Worm (Caenorhabditis elegans) whole organism, early embryonic: ENCODE results near the gene C41G11.1.
A peak's percentile ranks its signal among the peaks of the same experiment; 100 is the strongest.

Experiments used
- B0310.2 ChIP-seq: sonication (generic microtip); optimal IDR thresholded peaks from 2 replicates; lab custom pipeline; 2016; ENCODE audit warnings: mild to moderate bottlenecking, missing genetic modification characterization, missing compliant biosample characterization
- F13C5.2 ChIP-seq: sonication (generic microtip); optimal IDR thresholded peaks from 2 replicates; lab custom pipeline; 2017; ENCODE audit warnings: mild to moderate bottlenecking, missing genetic modification characterization, inconsistent platforms, missing compliant biosample characterization
- aly-1 ChIP-seq: sonication (generic microtip); optimal IDR thresholded peaks from 2 replicates; lab custom pipeline; 2016; ENCODE audit warnings: missing genetic modification characterization, missing compliant biosample characterization
- ama-1 ChIP-seq: fragments of 150-350 bp; optimal IDR thresholded peaks from 2 replicates; lab custom pipeline; 2014
- ceh-13 ChIP-seq: fragments of 200-800 bp; sonication (Bioruptor generic); optimal IDR thresholded peaks from 2 replicates; lab custom pipeline; 2018; ENCODE audit warnings: mild to moderate bottlenecking, missing genetic modification characterization, missing compliant biosample characterization
- ceh-36 ChIP-seq: sonication (generic microtip); optimal IDR thresholded peaks from 2 replicates; lab custom pipeline; 2016; ENCODE audit warnings: missing genetic modification characterization, inconsistent platforms, missing compliant biosample characterization
- ets-7 ChIP-seq: sonication (generic microtip); optimal IDR thresholded peaks from 2 replicates; lab custom pipeline; 2016; ENCODE audit warnings: missing genotype, missing genetic modification characterization, missing compliant biosample characterization
- flt-1 ChIP-seq: fragments of 200-800 bp; sonication (Bioruptor generic); IDR thresholded peaks from 2 replicates; pipeline ENCODE4 v1.3.6; 2022; ENCODE audit warnings: missing genetic modification characterization, missing compliant biosample characterization
- hmbx-1 ChIP-seq: sonication (generic microtip); optimal IDR thresholded peaks from 2 replicates; lab custom pipeline; 2016; ENCODE audit warnings: mild to moderate bottlenecking, missing genetic modification characterization, missing compliant biosample characterization
- hmg-4 ChIP-seq: fragments of 200-800 bp; sonication (Bioruptor generic); optimal IDR thresholded peaks from 2 replicates; lab custom pipeline; 2018; ENCODE audit warnings: mild to moderate bottlenecking, missing genetic modification characterization, missing compliant biosample characterization
- hnd-1 ChIP-seq: sonication (generic microtip); optimal IDR thresholded peaks from 2 replicates; lab custom pipeline; 2016; ENCODE audit warnings: missing genetic modification characterization, missing compliant biosample characterization
- pes-1 ChIP-seq: fragments of 200-800 bp; sonication (Bioruptor generic); IDR thresholded peaks from 2 replicates; pipeline ENCODE4 v1.3.6; 2022; ENCODE audit warnings: missing genetic modification reagents, missing genetic modification characterization, missing compliant biosample characterization
- scrt-1 ChIP-seq: fragments of 200-800 bp; sonication (Bioruptor generic); IDR thresholded peaks from 2 replicates; pipeline ENCODE4 v1.3.6; 2022; ENCODE audit warnings: missing genetic modification characterization, missing compliant biosample characterization
- sea-1 ChIP-seq: fragments of 200-800 bp; sonication (Bioruptor generic); conservative IDR thresholded peaks from 2 replicates; pipeline ENCODE4 v1.3.6; 2022; ENCODE audit warnings: missing genetic modification characterization, missing compliant biosample characterization
- tbx-11 ChIP-seq: fragments of 200-800 bp; sonication (Bioruptor generic); IDR thresholded peaks from 2 replicates; pipeline ENCODE4 v1.3.6; 2022; ENCODE audit warnings: missing genetic modification characterization, missing compliant biosample characterization
- tbx-37 ChIP-seq: fragments of 200-800 bp; sonication (Bioruptor generic); conservative IDR thresholded peaks from 2 replicates; pipeline ENCODE4 v1.3.6; 2022; ENCODE audit warnings: missing genetic modification reagents, missing genetic modification characterization, missing compliant biosample characterization
- tra-4 ChIP-seq: sonication (generic microtip); optimal IDR thresholded peaks from 2 replicates; lab custom pipeline; 2017; ENCODE audit warnings: missing genetic modification characterization, missing compliant biosample characterization

The C41G11.1 gene

ce11 chrX:5692099-5692498, 27.9 kb downstream of the C41G11.1 start, which contains the start of gene W01C8.1:
Gene W01C8.1, plus strand, starts transcription at chrX:5692399.
- no peak for TF ChIP-seq hmbx-1
- no peak for TF ChIP-seq hnd-1 (tag; lab: Kevin White, UChicago)
- no peak for TF ChIP-seq tbx-11 (GFP tag; lab: Robert Waterston, UW)
- TF ChIP-seq scrt-1 (GFP tag; lab: Robert Waterston, UW): no peak
- TF ChIP-seq ceh-13 (GFP tag; lab: Kevin White, UChicago): no peak
- TF ChIP-seq B0310.2 (tag; lab: Kevin White, UChicago): no peak
- TF ChIP-seq tra-4 (tag; lab: Kevin White, UChicago): no peak
- no peak for TF ChIP-seq ets-7 (tag; lab: Kevin White, UChicago)
- no peak for TF ChIP-seq ama-1 (lab: Kevin White, UChicago)
- no peak for TF ChIP-seq aly-1 (tag; lab: Kevin White, UChicago)
- no peak for TF ChIP-seq F13C5.2 (tag; lab: Kevin White, UChicago)

ce11 chrX:5689077-5689476, 30.9 kb downstream of the C41G11.1 start:
- TF ChIP-seq ama-1 (lab: Kevin White, UChicago): no peak
- no peak for TF ChIP-seq scrt-1 (GFP tag; lab: Robert Waterston, UW)
- TF ChIP-seq ceh-13 (GFP tag; lab: Kevin White, UChicago): no peak
- no peak for TF ChIP-seq ets-7 (tag; lab: Kevin White, UChicago)
- no peak for TF ChIP-seq ceh-36 (tag; lab: Kevin White, UChicago)
- TF ChIP-seq pes-1 (GFP tag; lab: Robert Waterston, UW): no peak
- no peak for TF ChIP-seq F13C5.2 (tag; lab: Kevin White, UChicago)
- no peak for TF ChIP-seq tbx-37 (GFP tag; lab: Robert Waterston, UW)
- TF ChIP-seq flt-1 (GFP tag; lab: Robert Waterston, UW): no peak
- no peak for TF ChIP-seq aly-1 (tag; lab: Kevin White, UChicago)
- no peak for TF ChIP-seq sea-1 (GFP tag; lab: Robert Waterston, UW)
- TF ChIP-seq hnd-1 (tag; lab: Kevin White, UChicago): no peak
- TF ChIP-seq hmg-4 (GFP tag; lab: Kevin White, UChicago): no peak
- TF ChIP-seq tbx-11 (GFP tag; lab: Robert Waterston, UW): no peak
- no peak for TF ChIP-seq hmbx-1
- TF ChIP-seq B0310.2 (tag; lab: Kevin White, UChicago): no peak
- TF ChIP-seq tra-4 (tag; lab: Kevin White, UChicago): no peak

- TF ChIP-seq tra-4 (tag; lab: Kevin White, UChicago) (no peak), hmg-4 (GFP tag; lab: Kevin White, UChicago) (peak; percentile 93), sea-1 (GFP tag; lab: Robert Waterston, UW) (peak; percentile 63; the same call in 1 of the 2 replicates), B0310.2 (tag; lab: Kevin White, UChicago) (no peak), hmbx-1 (no peak), ama-1 (lab: Kevin White, UChicago) (no peak), flt-1 (GFP tag; lab: Robert Waterston, UW) (no peak), scrt-1 (GFP tag; lab: Robert Waterston, UW) (no peak), ceh-13 (GFP tag; lab: Kevin White, UChicago) (no peak), ceh-36 (tag; lab: Kevin White, UChicago) (no peak), aly-1 (tag; lab: Kevin White, UChicago) (peak; percentile 7), hnd-1 (tag; lab: Kevin White, UChicago) (no peak), tbx-11 (GFP tag; lab: Robert Waterston, UW) (no peak), ets-7 (tag; lab: Kevin White, UChicago) (no peak), pes-1 (GFP tag; lab: Robert Waterston, UW) (no peak), F13C5.2 (tag; lab: Kevin White, UChicago) (peak; percentile 91)
Measured at ce11 chrX:5686065-5686464, 34.0 kb downstream of the C41G11.1 start, which contains the start of gene set-20. Gene set-20, minus strand, starts transcription at chrX:5686158.

ce11 chrX:5680125-5680524, 39.9 kb downstream of the C41G11.1 start, which contains the start of gene set-19:
Gene set-19, minus strand, starts transcription at chrX:5680225.
- no peak for TF ChIP-seq ceh-13 (GFP tag; lab: Kevin White, UChicago)
- no peak for TF ChIP-seq scrt-1 (GFP tag; lab: Robert Waterston, UW)
- no peak for TF ChIP-seq B0310.2 (tag; lab: Kevin White, UChicago)
- TF ChIP-seq F13C5.2 (tag; lab: Kevin White, UChicago): no peak
- TF ChIP-seq hnd-1 (tag; lab: Kevin White, UChicago): no peak
- TF ChIP-seq ama-1 (lab: Kevin White, UChicago): no peak
- TF ChIP-seq tbx-11 (GFP tag; lab: Robert Waterston, UW): no peak
- TF ChIP-seq sea-1 (GFP tag; lab: Robert Waterston, UW): no peak
- no peak for TF ChIP-seq ets-7 (tag; lab: Kevin White, UChicago)
- TF ChIP-seq aly-1 (tag; lab: Kevin White, UChicago): no peak
- no peak for TF ChIP-seq hmg-4 (GFP tag; lab: Kevin White, UChicago)
- TF ChIP-seq pes-1 (GFP tag; lab: Robert Waterston, UW): no peak
- no peak for TF ChIP-seq tra-4 (tag; lab: Kevin White, UChicago)
- TF ChIP-seq hmbx-1: no peak
- no peak for TF ChIP-seq tbx-37 (GFP tag; lab: Robert Waterston, UW)

- no peak for TF ChIP-seq ceh-36 (tag; lab: Kevin White, UChicago)
- TF ChIP-seq ets-7 (tag; lab: Kevin White, UChicago): no peak
- TF ChIP-seq tra-4 (tag; lab: Kevin White, UChicago): no peak
- no peak for TF ChIP-seq B0310.2 (tag; lab: Kevin White, UChicago)
- no peak for TF ChIP-seq scrt-1 (GFP tag; lab: Robert Waterston, UW)
- TF ChIP-seq hmbx-1: no peak
- no peak for TF ChIP-seq sea-1 (GFP tag; lab: Robert Waterston, UW)
- TF ChIP-seq ama-1 (lab: Kevin White, UChicago): no peak
- TF ChIP-seq tbx-11 (GFP tag; lab: Robert Waterston, UW): no peak
- no peak for TF ChIP-seq flt-1 (GFP tag; lab: Robert Waterston, UW)
- no peak for TF ChIP-seq hmg-4 (GFP tag; lab: Kevin White, UChicago)
- TF ChIP-seq aly-1 (tag; lab: Kevin White, UChicago): no peak
- no peak for TF ChIP-seq tbx-37 (GFP tag; lab: Robert Waterston, UW)
- no peak for TF ChIP-seq hnd-1 (tag; lab: Kevin White, UChicago)
- no peak for TF ChIP-seq pes-1 (GFP tag; lab: Robert Waterston, UW)
Measured at ce11 chrX:5672615-5673014, 47.4 kb downstream of the C41G11.1 start.

ce11 chrX:5670829-5671228, 49.2 kb downstream of the C41G11.1 start:
- TF ChIP-seq hmg-4 (GFP tag; lab: Kevin White, UChicago) (no peak), tbx-11 (GFP tag; lab: Robert Waterston, UW) (no peak), pes-1 (GFP tag; lab: Robert Waterston, UW) (no peak), aly-1 (tag; lab: Kevin White, UChicago) (no peak), hmbx-1 (no peak), flt-1 (GFP tag; lab: Robert Waterston, UW) (no peak), hnd-1 (tag; lab: Kevin White, UChicago) (no peak), tra-4 (tag; lab: Kevin White, UChicago) (no peak), F13C5.2 (tag; lab: Kevin White, UChicago) (no peak), B0310.2 (tag; lab: Kevin White, UChicago) (no peak), sea-1 (GFP tag; lab: Robert Waterston, UW) (no peak), ets-7 (tag; lab: Kevin White, UChicago) (no peak), ceh-36 (tag; lab: Kevin White, UChicago) (no peak), tbx-37 (GFP tag; lab: Robert Waterston, UW) (no peak), ceh-13 (GFP tag; lab: Kevin White, UChicago) (no peak), scrt-1 (GFP tag; lab: Robert Waterston, UW) (no peak), ama-1 (lab: Kevin White, UChicago) (no peak)
